Worm (Caenorhabditis elegans) whole organism, L4/young adult: ENCODE data around the gene nhr-235.

Experiments
- dao-5 ChIP-seq: sonication (generic microtip); optimal IDR thresholded peaks from 2 replicates; lab custom pipeline; 2016; ENCODE audit warnings: missing genotype, missing genetic modification characterization, moderate library complexity, missing compliant biosample characterization
- him-1 ChIP-seq: sonication (generic microtip); optimal IDR thresholded peaks from 2 replicates; lab custom pipeline; 2016; ENCODE audit warnings: missing genotype, missing genetic modification reagents, missing genetic modification characterization, missing compliant biosample characterization

DNA sequence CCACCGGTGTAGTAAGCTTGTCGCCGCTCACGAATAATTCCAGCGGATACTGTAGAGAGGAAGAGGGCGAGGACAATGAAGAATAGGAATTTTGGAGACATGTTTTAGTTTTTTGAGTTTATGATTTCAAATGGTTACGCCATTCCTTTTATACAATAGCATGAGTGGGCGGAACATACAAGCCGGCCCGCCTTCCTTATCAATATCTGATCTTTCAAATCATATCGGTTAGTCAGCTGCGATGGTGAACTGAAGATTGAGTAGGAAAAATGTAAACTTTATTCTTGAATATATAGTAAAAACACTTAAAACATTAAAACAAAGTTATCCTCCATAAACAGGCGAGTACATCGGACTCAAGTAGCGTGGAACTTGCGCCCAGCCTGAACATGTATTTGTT, 19.7 kb upstream of the nhr-235 start, which contains the start of gene nspe-1:
- no peak for TF ChIP-seq him-1
- TF ChIP-seq dao-5 (tag; lab: Kevin White, UChicago), result no peak
